Worm (Caenorhabditis elegans) whole organism, late embryonic: ENCODE measurements around the gene C34E10.10.

Experiments
- C08G9.2 ChIP-seq: sonication (generic microtip); optimal IDR thresholded peaks from 2 replicates; lab custom pipeline; 2016; ENCODE audit warnings: mild to moderate bottlenecking, missing genetic modification characterization, moderate library complexity, missing compliant biosample characterization
- C38D4.7 ChIP-seq: fragments of 200-800 bp; sonication (Bioruptor generic); optimal IDR thresholded peaks from 2 replicates; lab custom pipeline; 2018; ENCODE audit warnings: mild to moderate bottlenecking, missing genetic modification characterization, moderate library complexity, missing compliant biosample characterization
- K02D7.2 ChIP-seq: sonication (generic microtip); optimal IDR thresholded peaks from 2 replicates; lab custom pipeline; 2017; ENCODE audit warnings: mild to moderate bottlenecking, missing genetic modification characterization, missing compliant biosample characterization
- K09A11.1 ChIP-seq: sonication (generic microtip); optimal IDR thresholded peaks from 2 replicates; lab custom pipeline; 2017; ENCODE audit warnings: antibody characterized with exemption, mild to moderate bottlenecking, missing genetic modification characterization, missing compliant biosample characterization; ENCODE audit not compliant: insufficient read depth
- T23F11.4 ChIP-seq: fragments of 200-800 bp; sonication (Bioruptor generic); optimal IDR thresholded peaks from 2 replicates; lab custom pipeline; 2018; ENCODE audit warnings: mild to moderate bottlenecking, missing genetic modification characterization, missing compliant biosample characterization
- Y22D7AL.16 ChIP-seq: sonication (generic microtip); optimal IDR thresholded peaks from 2 replicates; lab custom pipeline; 2016; ENCODE audit warnings: missing genetic modification characterization, missing compliant biosample characterization
- ahr-1 ChIP-seq: sonication (generic microtip); optimal IDR thresholded peaks from 2 replicates; lab custom pipeline; 2016; ENCODE audit warnings: missing genetic modification characterization, missing compliant biosample characterization
- ceh-14 ChIP-seq: sonication (generic microtip); optimal IDR thresholded peaks from 2 replicates; lab custom pipeline; 2016; ENCODE audit warnings: missing genotype, missing genetic modification characterization, missing compliant biosample characterization
- ceh-18 ChIP-seq: sonication (generic microtip); optimal IDR thresholded peaks from 2 replicates; lab custom pipeline; 2016; ENCODE audit warnings: missing genetic modification characterization, missing compliant biosample characterization
- ceh-19 ChIP-seq: fragments of 200-800 bp; sonication (Bioruptor generic); optimal IDR thresholded peaks from 2 replicates; lab custom pipeline; 2018; ENCODE audit warnings: mild to moderate bottlenecking, missing genetic modification characterization, missing compliant biosample characterization
- ceh-2 ChIP-seq: sonication (generic microtip); optimal IDR thresholded peaks from 2 replicates; lab custom pipeline; 2016; ENCODE audit warnings: missing genotype, missing genetic modification characterization, missing compliant biosample characterization
- ceh-22 ChIP-seq: sonication (generic microtip); optimal IDR thresholded peaks from 2 replicates; lab custom pipeline; 2017; ENCODE audit warnings: missing biosample characterization, missing genetic modification characterization
- ceh-24 ChIP-seq: sonication (generic microtip); optimal IDR thresholded peaks from 2 replicates; lab custom pipeline; 2016; ENCODE audit warnings: mild to moderate bottlenecking, missing genetic modification characterization, missing compliant biosample characterization
- ceh-30 ChIP-seq: fragments of 150-350 bp; optimal IDR thresholded peaks from 2 replicates; lab custom pipeline; 2014; ENCODE audit warnings: missing biosample characterization, missing genetic modification characterization
- ceh-34 ChIP-seq: sonication (generic microtip); optimal IDR thresholded peaks from 2 replicates; lab custom pipeline; 2016; ENCODE audit warnings: mild to moderate bottlenecking, missing genetic modification characterization, missing compliant biosample characterization
- ceh-48 ChIP-seq: sonication (generic microtip); optimal IDR thresholded peaks from 2 replicates; lab custom pipeline; 2016; ENCODE audit warnings: missing genetic modification characterization, inconsistent platforms, missing compliant biosample characterization
- ceh-9 ChIP-seq: sonication (generic microtip); optimal IDR thresholded peaks from 2 replicates; lab custom pipeline; 2016; ENCODE audit warnings: mild to moderate bottlenecking, missing genetic modification characterization, inconsistent platforms, missing compliant biosample characterization
- che-1 ChIP-seq: sonication (generic microtip); optimal IDR thresholded peaks from 2 replicates; lab custom pipeline; 2016; ENCODE audit warnings: mild to moderate bottlenecking, missing genetic modification characterization, missing compliant biosample characterization
- dmd-4 ChIP-seq: sonication (generic microtip); optimal IDR thresholded peaks from 2 replicates; lab custom pipeline; 2016; ENCODE audit warnings: borderline replicate concordance, missing genetic modification characterization, missing compliant biosample characterization
- elt-2 ChIP-seq: sonication (generic microtip); optimal IDR thresholded peaks from 2 replicates; lab custom pipeline; 2016; ENCODE audit warnings: missing genetic modification reagents, missing genetic modification characterization, missing compliant biosample characterization
- eyg-1 ChIP-seq: sonication (generic microtip); optimal IDR thresholded peaks from 2 replicates; lab custom pipeline; 2016; ENCODE audit warnings: missing genotype, missing genetic modification characterization, missing compliant biosample characterization
- fax-1 ChIP-seq: sonication (generic microtip); optimal IDR thresholded peaks from 2 replicates; lab custom pipeline; 2016; ENCODE audit warnings: missing genotype, missing genetic modification characterization, missing compliant biosample characterization
- hlh-13 ChIP-seq: fragments of 200-800 bp; sonication (Bioruptor generic); optimal IDR thresholded peaks from 2 replicates; lab custom pipeline; 2018; ENCODE audit warnings: mild to moderate bottlenecking, missing genetic modification characterization, missing compliant biosample characterization
- hlh-15 ChIP-seq: sonication (generic microtip); optimal IDR thresholded peaks from 2 replicates; lab custom pipeline; 2016; ENCODE audit warnings: missing genetic modification characterization, missing compliant biosample characterization
- hlh-30 ChIP-seq: sonication (generic microtip); optimal IDR thresholded peaks from 2 replicates; lab custom pipeline; 2017; ENCODE audit warnings: antibody characterized with exemption, missing genetic modification characterization, missing compliant biosample characterization; ENCODE audit not compliant: insufficient read depth
- hlh-6 ChIP-seq: sonication (generic microtip); optimal IDR thresholded peaks from 2 replicates; lab custom pipeline; 2016; ENCODE audit warnings: missing genotype, missing genetic modification characterization, missing compliant biosample characterization
- lim-6 ChIP-seq: sonication (generic microtip); optimal IDR thresholded peaks from 2 replicates; lab custom pipeline; 2016; ENCODE audit warnings: missing genetic modification characterization, missing compliant biosample characterization
- lin-11 ChIP-seq: fragments of 200-800 bp; sonication (Bioruptor generic); optimal IDR thresholded peaks from 2 replicates; lab custom pipeline; 2018; ENCODE audit warnings: mild to moderate bottlenecking, missing genetic modification characterization, missing compliant biosample characterization
- madf-2 ChIP-seq: sonication (generic microtip); optimal IDR thresholded peaks from 2 replicates; lab custom pipeline; 2017; ENCODE audit warnings: missing genetic modification characterization, missing compliant biosample characterization
- nfya-1 ChIP-seq: sonication (generic microtip); optimal IDR thresholded peaks from 2 replicates; lab custom pipeline; 2017; ENCODE audit warnings: missing genetic modification characterization, mild to moderate bottlenecking, missing compliant biosample characterization, antibody characterized with exemption, moderate library complexity
- pag-3 ChIP-seq: sonication (generic microtip); optimal IDR thresholded peaks from 2 replicates; lab custom pipeline; 2016; ENCODE audit warnings: missing compliant biosample characterization, missing genetic modification characterization, borderline replicate concordance
- pat-9 ChIP-seq: fragments of 200-800 bp; sonication (Bioruptor generic); optimal IDR thresholded peaks from 2 replicates; lab custom pipeline; 2018; ENCODE audit warnings: mild to moderate bottlenecking, missing genetic modification characterization, moderate library complexity, missing compliant biosample characterization
- pha-2 ChIP-seq: sonication (generic microtip); optimal IDR thresholded peaks from 2 replicates; lab custom pipeline; 2017; ENCODE audit warnings: mild to moderate bottlenecking, missing genetic modification characterization, missing compliant biosample characterization
- pqm-1 ChIP-seq: sonication (generic microtip); optimal IDR thresholded peaks from 2 replicates; lab custom pipeline; 2016; ENCODE audit warnings: missing genetic modification characterization, missing compliant biosample characterization
- sox-2 ChIP-seq: fragments of 200-800 bp; sonication (Bioruptor generic); IDR thresholded peaks from 2 replicates; pipeline ENCODE4 v1.3.6; 2022; ENCODE audit warnings: missing genetic modification reagents, missing genetic modification characterization, missing compliant biosample characterization
- syd-9 ChIP-seq: sonication (generic microtip); optimal IDR thresholded peaks from 2 replicates; lab custom pipeline; 2016; ENCODE audit warnings: mild to moderate bottlenecking, missing genetic modification characterization, moderate library complexity, missing compliant biosample characterization
- tbx-2 ChIP-seq: sonication (generic microtip); optimal IDR thresholded peaks from 2 replicates; lab custom pipeline; 2016; ENCODE audit warnings: missing genetic modification characterization, missing compliant biosample characterization
- ttx-3 ChIP-seq: sonication (generic microtip); optimal IDR thresholded peaks from 2 replicates; lab custom pipeline; 2016; ENCODE audit warnings: missing genetic modification reagents, missing genetic modification characterization, missing compliant biosample characterization
- unc-3 ChIP-seq, 2 experiments: fragments of 200-800 bp in 1 of 2; sonication (Bioruptor generic) in 1 of 2; sonication (generic microtip) in 1 of 2; conservative IDR thresholded peaks in 1 of 2; optimal IDR thresholded peaks in 1 of 2; 2 replicates each; pipeline versions ENCODE4 v1.3.6 to Lab custom; 2016 to 2022; ENCODE audit warnings: missing compliant biosample characterization in 2 of 2, missing genetic modification characterization in 2 of 2, missing genetic modification reagents in 1 of 2
- unc-86 ChIP-seq: sonication (generic microtip); optimal IDR thresholded peaks from 2 replicates; lab custom pipeline; 2016; ENCODE audit warnings: missing genetic modification characterization, missing compliant biosample characterization
- zip-5 ChIP-seq: sonication (generic microtip); optimal IDR thresholded peaks from 2 replicates; lab custom pipeline; 2016; ENCODE audit warnings: missing genetic modification characterization, missing compliant biosample characterization
- ztf-16 ChIP-seq: sonication (generic microtip); optimal IDR thresholded peaks from 2 replicates; lab custom pipeline; 2017; ENCODE audit warnings: missing genetic modification characterization, missing compliant biosample characterization

Gene C34E10.10

DNA sequence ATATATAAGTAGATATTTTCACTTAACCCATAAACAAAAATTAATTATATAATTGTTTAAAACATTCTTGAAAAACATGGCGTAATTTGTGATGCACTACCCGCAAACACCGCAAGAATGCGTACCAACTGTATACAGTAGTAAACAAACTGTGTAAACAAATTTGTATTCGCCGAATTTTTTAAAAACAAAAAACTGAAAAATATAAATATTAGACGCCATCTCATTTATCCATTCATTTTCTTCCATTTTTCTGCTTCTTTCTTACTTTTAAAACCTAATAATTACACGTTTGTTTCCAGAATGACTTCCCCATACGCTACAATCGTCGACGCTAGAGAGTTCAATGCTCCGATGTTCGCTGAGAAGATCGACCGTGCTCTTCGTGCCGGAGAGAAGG, 2.4 kb downstream of the C34E10.10 start, which contains the start of gene nex-1:
nex-1 (plus strand) TSS at position 301 of the 400 bp plus-strand sequence.
- no peak for TF ChIP-seq ceh-18
- TF ChIP-seq K09A11.1 (tag; lab: Kevin White, UChicago), result no peak
- TF ChIP-seq eyg-1 (tag; lab: Kevin White, UChicago), result no peak
- TF ChIP-seq syd-9, result no peak
- TF ChIP-seq hlh-6 (tag; lab: Kevin White, UChicago), result no peak
- no peak for TF ChIP-seq hlh-13 (GFP tag; lab: Kevin White, UChicago)
- no peak for TF ChIP-seq C08G9.2 (tag; lab: Kevin White, UChicago)
- TF ChIP-seq C38D4.7 (GFP tag; lab: Kevin White, UChicago), result no peak

DNA sequence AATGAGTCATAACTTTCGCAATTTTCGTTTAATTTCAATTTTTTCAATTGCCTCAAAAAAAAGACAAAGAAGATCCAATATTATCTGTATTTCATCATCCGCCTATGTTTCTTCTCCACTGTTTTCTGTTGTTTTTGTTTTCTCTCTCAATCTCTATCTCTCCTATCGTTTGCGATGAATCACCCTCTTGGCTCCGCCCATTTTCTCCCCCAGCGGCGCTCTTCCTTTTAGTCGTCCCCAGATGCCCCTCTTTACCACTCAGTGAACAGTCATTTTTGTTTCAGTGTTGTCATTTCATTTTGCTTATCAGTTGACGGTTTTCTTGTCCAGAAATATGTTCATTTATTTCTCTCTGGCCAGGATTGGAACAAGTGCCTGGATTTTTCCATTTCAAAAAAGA, 2.8 kb downstream of the C34E10.10 start:
- TF ChIP-seq T23F11.4 (no peak), ceh-18 (peak; percentile 12)
- TF ChIP-seq, all 69 proteins: peak for 1

DNA sequence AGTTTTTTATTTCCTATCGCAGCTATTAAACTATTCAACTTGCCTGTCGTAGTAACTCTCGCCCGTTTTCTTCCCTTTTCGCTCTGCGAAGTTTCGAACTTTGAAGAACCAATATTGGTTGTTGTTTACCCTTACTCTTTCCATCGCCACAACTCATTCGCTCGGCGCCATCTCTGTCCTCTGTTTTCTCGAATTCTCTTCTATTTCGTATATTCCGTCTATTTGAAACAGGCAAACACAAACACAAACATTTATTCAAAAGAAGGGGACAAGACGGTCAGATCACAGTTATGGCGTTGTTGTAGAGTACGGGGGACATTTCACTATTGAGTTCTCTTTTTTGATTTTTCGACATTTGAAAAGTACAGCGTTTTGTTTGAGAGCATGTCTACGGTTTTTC, 4.9 kb downstream of the C34E10.10 start:
- TF ChIP-seq ceh-24 (tag; lab: Kevin White, UChicago) (no peak), sox-2 (no peak), unc-86 (tag; lab: Kevin White, UChicago) (no peak), elt-2 (tag; lab: Kevin White, UChicago) (no peak), Y22D7AL.16 (tag; lab: Kevin White, UChicago) (no peak), K02D7.2 (tag; lab: Kevin White, UChicago) (no peak), hlh-30 (tag; lab: Kevin White, UChicago) (no peak), pqm-1 (tag; lab: Kevin White, UChicago) (no peak), ceh-48 (no peak), pha-2 (tag; lab: Kevin White, UChicago) (no peak), ceh-34 (tag; lab: Kevin White, UChicago) (no peak), pat-9 (no peak), madf-2 (tag; lab: Kevin White, UChicago) (no peak)

DNA sequence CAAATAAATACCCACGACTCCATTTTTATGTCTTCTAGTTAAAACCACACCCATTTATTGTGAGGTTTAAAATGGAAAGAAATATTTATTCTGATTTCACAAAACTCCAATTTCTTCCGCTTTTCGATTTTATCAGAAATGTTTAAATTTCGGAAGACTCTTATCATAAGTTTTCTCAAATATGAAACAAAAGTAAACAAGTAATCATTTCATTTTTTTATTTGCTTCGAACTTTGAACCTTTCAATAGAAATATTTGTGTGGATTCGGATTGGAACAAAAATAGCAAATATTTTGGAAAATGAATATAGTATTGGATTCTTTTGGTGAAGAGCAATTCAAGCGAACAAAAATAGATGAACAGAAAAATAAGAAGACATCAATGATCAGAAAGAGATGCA, 5.9 kb downstream of the C34E10.10 start:
- TF ChIP-seq zip-5 (tag; lab: Kevin White, UChicago) (no peak), unc-86 (tag; lab: Kevin White, UChicago) (no peak), dmd-4 (tag; lab: Kevin White, UChicago) (no peak), pag-3 (tag; lab: Kevin White, UChicago) (no peak), ceh-48 (no peak), ahr-1 (no peak), hlh-15 (no peak), che-1 (tag; lab: Kevin White, UChicago) (no peak), madf-2 (tag; lab: Kevin White, UChicago) (no peak)

DNA sequence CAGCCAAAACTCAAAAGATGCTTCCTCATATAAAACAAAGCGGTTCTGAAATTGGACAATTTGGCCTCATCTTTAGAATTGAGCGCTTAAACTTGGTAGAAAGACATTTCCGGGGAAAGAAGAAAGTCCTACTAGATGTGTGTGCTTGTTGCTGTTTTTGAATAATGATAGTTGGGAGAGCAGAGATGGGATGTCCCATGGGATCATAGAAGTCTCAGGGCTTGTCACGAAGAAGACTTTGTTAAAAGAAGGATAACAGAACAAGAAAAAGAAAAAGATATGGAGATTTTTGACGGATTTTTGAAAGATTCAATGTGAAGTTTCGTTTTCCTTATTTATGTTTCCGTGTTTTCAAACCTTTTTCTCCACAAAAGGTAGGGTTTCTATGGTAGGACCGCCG, 9.0 kb downstream of the C34E10.10 start, which contains the start of gene ZC155.2:
ZC155.2 (plus strand) TSS at position 301 of the 400 bp plus-strand sequence.
- TF ChIP-seq unc-3 (GFP tag; conservative IDR thresholded peaks at IDR 0.05; lab: Robert Waterston, UW) (no peak), unc-3 (tag; optimal IDR thresholded peaks at IDR 0.05; lab: Kevin White, UChicago) (peak; percentile 33), ceh-9 (tag; lab: Kevin White, UChicago) (no peak)

DNA sequence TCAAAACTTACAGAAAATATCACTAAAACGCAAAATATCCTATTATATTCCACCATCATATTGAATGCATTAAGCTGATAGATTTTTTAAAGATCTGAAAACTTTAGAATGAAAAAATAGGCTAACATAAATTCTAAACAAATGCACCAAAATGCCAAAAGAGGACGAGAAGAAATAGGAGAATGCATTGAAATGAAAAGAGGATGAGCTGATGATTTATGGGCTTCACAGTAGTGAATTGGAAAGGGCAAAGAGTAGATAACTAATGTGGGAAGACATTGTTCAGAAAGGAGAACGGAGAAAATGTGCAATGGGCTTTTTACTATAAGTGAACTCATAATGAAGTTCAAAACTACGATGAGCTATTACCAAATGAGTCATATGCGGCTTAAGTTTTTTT, 10.2 kb downstream of the C34E10.10 start, which contains the start of gene cutl-19:
cutl-19 (minus strand) TSS at position 101 of the 400 bp plus-strand sequence.
- no peak for TF ChIP-seq tbx-2 (tag; lab: Kevin White, UChicago)
- TF ChIP-seq ceh-19 (GFP tag; lab: Kevin White, UChicago), result no peak
- no peak for TF ChIP-seq fax-1 (tag; lab: Kevin White, UChicago)
- no peak for TF ChIP-seq ceh-22 (tag; lab: Kevin White, UChicago)
- no peak for TF ChIP-seq ceh-30 (tag; lab: Kevin White, UChicago)
- TF ChIP-seq hlh-15, result no peak
- TF ChIP-seq ceh-2 (tag; lab: Kevin White, UChicago), result no peak
- TF ChIP-seq ttx-3 (tag; lab: Kevin White, UChicago), result no peak
- no peak for TF ChIP-seq nfya-1 (tag; lab: Kevin White, UChicago)
- no peak for TF ChIP-seq ztf-16 (tag; lab: Kevin White, UChicago)
- no peak for TF ChIP-seq lim-6 (tag; lab: Kevin White, UChicago)
- TF ChIP-seq che-1 (tag; lab: Kevin White, UChicago), result no peak
- no peak for TF ChIP-seq ceh-14 (tag; lab: Kevin White, UChicago)
- no peak for TF ChIP-seq hlh-6 (tag; lab: Kevin White, UChicago)
- no peak for TF ChIP-seq lin-11
